1 worm cellular context compared by ENCODE assay signal in the genomic region with DNA sequence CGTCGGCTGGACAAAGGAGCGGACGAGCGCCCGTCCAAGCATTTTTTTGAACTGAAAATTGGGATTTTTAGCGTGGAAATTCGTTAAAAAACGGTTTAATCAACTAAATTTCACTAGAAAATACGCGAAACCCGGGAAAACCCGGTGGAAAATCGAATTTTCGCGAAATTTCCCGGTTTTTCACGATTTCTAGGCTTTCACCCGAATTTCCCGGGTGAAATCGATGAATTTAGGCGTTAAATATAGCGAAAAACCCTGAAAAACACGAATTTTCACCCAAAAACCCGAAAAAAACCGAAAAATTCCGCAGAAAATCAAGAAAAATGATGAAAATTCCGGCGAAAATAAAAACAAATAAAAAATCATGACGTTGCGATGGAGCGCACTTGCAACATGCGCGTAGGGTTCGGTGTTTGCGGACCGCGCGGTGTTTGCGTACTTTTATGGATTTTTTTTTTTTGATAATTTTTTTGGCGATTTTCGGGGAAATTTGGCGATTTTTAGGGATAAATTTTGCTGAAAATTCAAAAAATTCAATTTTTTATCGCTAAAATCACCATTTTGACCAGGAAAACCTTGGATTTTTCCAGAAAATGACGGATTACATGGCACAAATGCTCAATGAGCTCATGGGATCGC.
TF ChIP-seq lines count a peak whose summit lies in the region.

A gene (minus strand): TSS at position 51 of the 639 bp plus-strand sequence.
A gene (plus strand): TSS at position 589 of the 639 bp plus-strand sequence.

TF ChIP-seq in whole organism, late embryonic, 69 proteins besides CTCF, POLR2A, EP300 and RAD21 (continued from another document):
- TF ChIP-seq unc-86 (tag; optimal IDR thresholded peaks at IDR 0.05; lab: Kevin White, UChicago), result peak; percentile 30
- no peak for TF ChIP-seq hlh-6 (tag; optimal IDR thresholded peaks at IDR 0.05; lab: Kevin White, UChicago)
- no peak for TF ChIP-seq C08G9.2 (tag; optimal IDR thresholded peaks at IDR 0.05; lab: Kevin White, UChicago)
- no peak for TF ChIP-seq K02D7.2 (tag; optimal IDR thresholded peaks at IDR 0.05; lab: Kevin White, UChicago)
